Fruit fly (Drosophila melanogaster) whole organism, embryonic: Measurements from ENCODE around the gene Cpr78Cb.

Experiments used
- Ada2b ChIP-seq: fragments of 200-800 bp; sonication (Bioruptor generic); IDR thresholded peaks from 2 replicates; pipeline ENCODE4 v1.3.6; 2022; ENCODE audit warnings: missing biosample characterization, missing genetic modification characterization
- BtbVII ChIP-seq: fragments of 200-800 bp; sonication (Bioruptor generic); optimal IDR thresholded peaks from 3 replicates; lab custom pipeline; 2017; ENCODE audit warnings: missing biosample characterization, mild to moderate bottlenecking, missing genetic modification characterization
- CG10267 ChIP-seq: fragments of 200-800 bp; sonication (Bioruptor generic); optimal IDR thresholded peaks from 2 replicates; lab custom pipeline; 2018; ENCODE audit warnings: missing biosample characterization, mild to moderate bottlenecking, missing genetic modification characterization, moderate library complexity
- CG10462 ChIP-seq: fragments of 200-800 bp; sonication (Bioruptor generic); optimal IDR thresholded peaks from 2 replicates; lab custom pipeline; 2016; ENCODE audit warnings: missing biosample characterization, missing genetic modification characterization
- CG10959 ChIP-seq: fragments of 200-800 bp; sonication (Bioruptor generic); IDR thresholded peaks from 2 replicates; pipeline ENCODE4 v1.3.6; 2022; ENCODE audit warnings: missing biosample characterization, missing genetic modification characterization
- CG11723 ChIP-seq: fragments of 200-800 bp; sonication (Bioruptor generic); optimal IDR thresholded peaks from 2 replicates; lab custom pipeline; 2017; ENCODE audit warnings: missing biosample characterization, mild to moderate bottlenecking, missing genetic modification characterization
- CG13123 ChIP-seq: fragments of 200-800 bp; sonication (Bioruptor generic); optimal IDR thresholded peaks from 2 replicates; lab custom pipeline; 2016; ENCODE audit warnings: missing biosample characterization, missing genetic modification characterization
- CG14014 ChIP-seq: fragments of 200-800 bp; sonication (Bioruptor generic); IDR thresholded peaks from 2 replicates; pipeline ENCODE4 v1.3.6; 2022; ENCODE audit warnings: missing biosample characterization, missing genetic modification characterization
- CG14710 ChIP-seq: fragments of 200-800 bp; sonication (Bioruptor generic); optimal IDR thresholded peaks from 3 replicates; lab custom pipeline; 2019; ENCODE audit warnings: missing biosample characterization, mild to moderate bottlenecking, missing genetic modification characterization, moderate library complexity
- CG15011 ChIP-seq: fragments of 200-800 bp; sonication (Bioruptor generic); optimal IDR thresholded peaks from 3 replicates; lab custom pipeline; 2018; ENCODE audit warnings: missing biosample characterization, mild to moderate bottlenecking, missing genetic modification characterization
- CG1603 ChIP-seq: fragments of 200-800 bp; sonication (Bioruptor generic); optimal IDR thresholded peaks from 2 replicates; lab custom pipeline; 2019; ENCODE audit warnings: missing biosample characterization, mild to moderate bottlenecking, missing genetic modification characterization, moderate library complexity
- CG17612 ChIP-seq: fragments of 200-800 bp; sonication (Bioruptor generic); IDR thresholded peaks from 2 replicates; pipeline ENCODE4 v1.3.6; 2022; ENCODE audit warnings: missing biosample characterization, missing genetic modification characterization
- CG18011 ChIP-seq: fragments of 200-800 bp; sonication (Bioruptor generic); optimal IDR thresholded peaks from 2 replicates; lab custom pipeline; 2017; ENCODE audit warnings: missing biosample characterization, missing genetic modification characterization, mild to moderate bottlenecking, moderate library complexity, missing genotype
- CG18476 ChIP-seq: fragments of 200-800 bp; sonication (Bioruptor generic); optimal IDR thresholded peaks from 2 replicates; lab custom pipeline; 2016; ENCODE audit warnings: missing biosample characterization, mild to moderate bottlenecking, missing genetic modification characterization
- CG2199 ChIP-seq: fragments of 200-800 bp; sonication (Bioruptor generic); IDR thresholded peaks from 3 replicates; pipeline ENCODE4 v1.3.6; 2022; ENCODE audit warnings: missing biosample characterization, missing genetic modification characterization
- CG30020 ChIP-seq: fragments of 200-800 bp; optimal IDR thresholded peaks from 2 replicates; lab custom pipeline; 2019; ENCODE audit warnings: missing biosample characterization, mild to moderate bottlenecking, missing genetic modification characterization, moderate library complexity
- CG31365 ChIP-seq: fragments of 200-800 bp; sonication (Bioruptor generic); optimal IDR thresholded peaks from 2 replicates; lab custom pipeline; 2018; ENCODE audit warnings: missing biosample characterization, mild to moderate bottlenecking, missing genetic modification characterization
- CG6654 ChIP-seq: fragments of 200-800 bp; sonication (Bioruptor generic); optimal IDR thresholded peaks from 2 replicates; lab custom pipeline; 2017; ENCODE audit warnings: missing biosample characterization, mild to moderate bottlenecking, missing genetic modification characterization
- CG6689 ChIP-seq: fragments of 200-800 bp; sonication (Bioruptor generic); IDR thresholded peaks from 2 replicates; pipeline ENCODE4 v1.3.6; 2022; ENCODE audit warnings: missing biosample characterization, missing genetic modification characterization
- CG7987 ChIP-seq: fragments of 200-800 bp; sonication (Bioruptor generic); optimal IDR thresholded peaks from 2 replicates; lab custom pipeline; 2018; ENCODE audit warnings: missing biosample characterization, mild to moderate bottlenecking, missing genetic modification characterization, moderate library complexity
- CG8290 ChIP-seq, 3 experiments: fragments of 200-800 bp; sonication (Bioruptor generic); optimal IDR thresholded peaks; 2 replicates each; lab custom pipeline; 2016 to 2019; ENCODE audit warnings: missing biosample characterization in 3 of 3, missing genetic modification characterization in 3 of 3, mild to moderate bottlenecking in 2 of 3, moderate library complexity in 1 of 3
- CG8924 ChIP-seq: fragments of 200-800 bp; optimal IDR thresholded peaks from 3 replicates; lab custom pipeline; 2019; ENCODE audit warnings: missing biosample characterization, mild to moderate bottlenecking, missing genetic modification characterization, moderate library complexity
- CTCF ChIP-seq: fragments of 200-800 bp; sonication (Bioruptor generic); optimal IDR thresholded peaks from 2 replicates; lab custom pipeline; 2017; ENCODE audit warnings: missing biosample characterization, mild to moderate bottlenecking, missing genetic modification characterization, moderate library complexity
- GATAe ChIP-seq: fragments of 200-800 bp; sonication (Bioruptor generic); conservative IDR thresholded peaks from 2 replicates; pipeline ENCODE4 v1.3.6; 2022; ENCODE audit warnings: missing biosample characterization, missing genetic modification characterization
- HLH3B ChIP-seq: fragments of 200-800 bp; sonication (Bioruptor generic); IDR thresholded peaks from 2 replicates; pipeline ENCODE4 v1.3.6; 2022; ENCODE audit warnings: missing biosample characterization, missing genetic modification characterization
- Hr51 ChIP-seq, 2 experiments: fragments of 200-800 bp; sonication (Bioruptor generic); optimal IDR thresholded peaks; 2 replicates in 1 of 2; 3 replicates in 1 of 2; lab custom pipeline; 2016 to 2018; ENCODE audit warnings: missing biosample characterization in 2 of 2, missing genetic modification characterization in 2 of 2, mild to moderate bottlenecking in 1 of 2, moderate library complexity in 1 of 2
- NFAT ChIP-seq: fragments of 200-800 bp; sonication (Bioruptor generic); IDR thresholded peaks from 2 replicates; pipeline ENCODE4 v1.3.6; 2022; ENCODE audit warnings: missing biosample characterization, missing genetic modification characterization
- Nf-YA ChIP-seq: fragments of 200-800 bp; sonication (Bioruptor generic); IDR thresholded peaks from 2 replicates; pipeline ENCODE4 v1.3.6; 2022; ENCODE audit warnings: missing biosample characterization, missing genetic modification characterization
- Nf-YC ChIP-seq: fragments of 200-800 bp; optimal IDR thresholded peaks from 3 replicates; lab custom pipeline; 2019; ENCODE audit warnings: missing biosample characterization, mild to moderate bottlenecking, missing genetic modification characterization, moderate library complexity
- Ptx1 ChIP-seq: fragments of 200-800 bp; sonication (Bioruptor generic); IDR thresholded peaks from 2 replicates; pipeline ENCODE4 v1.3.6; 2022; ENCODE audit warnings: missing biosample characterization, missing genetic modification characterization
- TFAM ChIP-seq: fragments of 200-800 bp; sonication (Bioruptor generic); optimal IDR thresholded peaks from 2 replicates; lab custom pipeline; 2017; ENCODE audit warnings: missing biosample characterization, missing genetic modification characterization, inconsistent platforms
- bigmax ChIP-seq: fragments of 200-800 bp; sonication (Bioruptor generic); optimal IDR thresholded peaks from 2 replicates; lab custom pipeline; 2018; ENCODE audit warnings: missing biosample characterization, mild to moderate bottlenecking, missing genetic modification characterization
- cad ChIP-seq: fragments of >200 bp; optimal IDR thresholded peaks from 2 replicates; lab custom pipeline; 2017; ENCODE audit warnings: missing biosample characterization, missing genetic modification characterization
- cg ChIP-seq: fragments of 200-800 bp; sonication (Bioruptor generic); optimal IDR thresholded peaks from 3 replicates; lab custom pipeline; 2019; ENCODE audit warnings: missing biosample characterization, mild to moderate bottlenecking, missing genetic modification characterization, moderate library complexity
- ewg ChIP-seq: fragments of 200-800 bp; sonication (Bioruptor generic); optimal IDR thresholded peaks from 3 replicates; lab custom pipeline; 2017; ENCODE audit warnings: mild to moderate bottlenecking, missing biosample characterization, missing genetic modification reagents, missing genetic modification characterization
- hbn ChIP-seq: fragments of 200-800 bp; sonication (Bioruptor generic); IDR thresholded peaks from 2 replicates; pipeline ENCODE4 v1.3.6; 2022; ENCODE audit warnings: missing biosample characterization, missing genetic modification characterization; ENCODE audit not compliant: partially characterized antibody
- her ChIP-seq: fragments of 200-800 bp; sonication (Bioruptor generic); optimal IDR thresholded peaks from 2 replicates; lab custom pipeline; 2016; ENCODE audit warnings: missing biosample characterization, missing genetic modification characterization
- hkb ChIP-seq, 2 experiments: fragments of 200-800 bp in 1 of 2; fragments of >200 bp in 1 of 2; sonication (Bioruptor generic) in 1 of 2; IDR thresholded peaks in 1 of 2; optimal IDR thresholded peaks in 1 of 2; 2 replicates each; pipeline versions ENCODE4 v1.3.6 to Lab custom; 2017 to 2022; ENCODE audit warnings: missing biosample characterization in 1 of 2, missing genetic modification characterization in 1 of 2
- jumu ChIP-seq: fragments of 200-800 bp; sonication (Bioruptor generic); optimal IDR thresholded peaks from 3 replicates; lab custom pipeline; 2016; ENCODE audit warnings: missing biosample characterization, missing genetic modification characterization
- lab ChIP-seq: fragments of 200-800 bp; sonication (Bioruptor generic); optimal IDR thresholded peaks from 3 replicates; lab custom pipeline; 2017; ENCODE audit warnings: missing biosample characterization, missing genetic modification characterization, mild to moderate bottlenecking, moderate library complexity, missing genetic modification reagents
- lmd ChIP-seq: fragments of 200-800 bp; sonication (Bioruptor generic); IDR thresholded peaks from 2 replicates; pipeline ENCODE4 v1.3.6; 2022; ENCODE audit warnings: missing biosample characterization, missing genetic modification characterization
- pfk ChIP-seq: fragments of 200-800 bp; sonication (Bioruptor generic); optimal IDR thresholded peaks from 2 replicates; lab custom pipeline; 2018; ENCODE audit warnings: missing biosample characterization, mild to moderate bottlenecking, missing genetic modification characterization, moderate library complexity
- pum ChIP-seq: fragments of 200-800 bp; sonication (Bioruptor generic); optimal IDR thresholded peaks from 2 replicates; lab custom pipeline; 2016; ENCODE audit warnings: missing biosample characterization, missing genetic modification characterization
- schlank ChIP-seq: fragments of 200-800 bp; sonication (Bioruptor generic); optimal IDR thresholded peaks from 2 replicates; lab custom pipeline; 2018; ENCODE audit warnings: missing biosample characterization, mild to moderate bottlenecking, missing genetic modification characterization
- slp2 ChIP-seq: fragments of 200-800 bp; sonication (Bioruptor generic); optimal IDR thresholded peaks from 2 replicates; lab custom pipeline; 2016; ENCODE audit warnings: missing biosample characterization, missing genetic modification characterization
- tap ChIP-seq: fragments of 200-800 bp; optimal IDR thresholded peaks from 3 replicates; lab custom pipeline; 2019; ENCODE audit warnings: missing biosample characterization, mild to moderate bottlenecking, missing genetic modification characterization, moderate library complexity
- tgo ChIP-seq: fragments of 200-800 bp; sonication (Bioruptor generic); IDR thresholded peaks from 3 replicates; pipeline ENCODE4 v1.3.6; 2022; ENCODE audit warnings: missing biosample characterization, missing genetic modification characterization
- vfl ChIP-seq: fragments of 200-800 bp; sonication (Bioruptor generic); optimal IDR thresholded peaks from 2 replicates; lab custom pipeline; 2016; ENCODE audit warnings: missing biosample characterization, missing genetic modification characterization
- wor ChIP-seq: fragments of 200-800 bp; sonication (Bioruptor generic); IDR thresholded peaks from 2 replicates; pipeline ENCODE4 v1.3.6; 2022; ENCODE audit warnings: missing biosample characterization, missing genetic modification characterization

The Cpr78Cb gene

dm6 chr3L:21285639-21286338 is 8.5 kb upstream of the Cpr78Cb start, which contains the start of the genes CG12974 and pzg (continued):
- no peak for TF ChIP-seq CG10462 (GFP tag; lab: Kevin White, UChicago)
- TF ChIP-seq CG10267 (tag; lab: Kevin White, UChicago): peak; percentile 76
- peak; percentile 63 for TF ChIP-seq CG15011 (GFP tag; lab: Kevin White, UChicago)
- 0 out of 2 replicates have a peak, but pooled peaks have one; percentile 55 for TF ChIP-seq CG14014 (GFP tag; lab: Robert Waterston, UW)
- peak; percentile 50; the same call in 1 of the 2 replicates for TF ChIP-seq Nf-YA (GFP tag; lab: Robert Waterston, UW)
- TF ChIP-seq vfl (GFP tag; lab: Kevin White, UChicago): peak; percentile 49
- peak; percentile 7 for TF ChIP-seq schlank (tag; lab: Kevin White, UChicago)
- TF ChIP-seq slp2: peak; percentile 48
- TF ChIP-seq pfk (GFP tag; lab: Kevin White, UChicago): peak; percentile 45
- peak; percentile 92 for TF ChIP-seq hkb (optimal IDR thresholded peaks at IDR 0.05; lab: Kevin White, UChicago)
- no peak for TF ChIP-seq hkb (GFP tag; IDR thresholded peaks at IDR 0.05; lab: Robert Waterston, UW)
- no peak for TF ChIP-seq cg (GFP tag; lab: Kevin White, UChicago)
- peak; percentile 86 for TF ChIP-seq ewg (GFP tag; lab: Kevin White, UChicago)
- peak; percentile 97 for TF ChIP-seq CG1603 (tag; lab: Kevin White, UChicago)
- peak; percentile 87 for TF ChIP-seq CG8924
- peak; percentile 75 for TF ChIP-seq CG7987 (GFP tag; lab: Kevin White, UChicago)
- TF ChIP-seq cad (GFP tag; lab: Kevin White, UChicago): no peak
- peak; percentile 92 for TF ChIP-seq wor (GFP tag; lab: Robert Waterston, UW)
- peak; percentile 59 for TF ChIP-seq CG6689
- TF ChIP-seq pum (GFP tag; lab: Kevin White, UChicago): peak; percentile 68
- TF ChIP-seq CTCF: peak; percentile 95
- TF ChIP-seq lab (GFP tag; lab: Kevin White, UChicago): peak; percentile 68
- TF ChIP-seq CG14710 (tag; lab: Kevin White, UChicago): peak; percentile 93
- TF ChIP-seq CG18476: peak; percentile 59
- peak; percentile 68 for TF ChIP-seq jumu (GFP tag; lab: Kevin White, UChicago)
- peak; percentile 55 to 85 for TF ChIP-seq Hr51 (GFP tag; optimal IDR thresholded peaks at IDR 0.05; lab: Kevin White, UChicago)
- peak; percentile 50 for TF ChIP-seq CG18011 (GFP tag; lab: Kevin White, UChicago)
- TF ChIP-seq Ptx1 (GFP tag; lab: Robert Waterston, UW): peak; percentile 88
- TF ChIP-seq CG10959 (GFP tag; lab: Robert Waterston, UW): peak; percentile 88
- peak; percentile 27 for TF ChIP-seq BtbVII (GFP tag; lab: Kevin White, UChicago)
- no peak for TF ChIP-seq her (GFP tag; lab: Kevin White, UChicago)
- peak; percentile 87 for TF ChIP-seq HLH3B (GFP tag; lab: Robert Waterston, UW)
- peak; percentile 86 for TF ChIP-seq tgo (GFP tag; lab: Robert Waterston, UW)
- TF ChIP-seq CG6654 (GFP tag; lab: Kevin White, UChicago): peak; percentile 35
- no peak for TF ChIP-seq CG17612 (GFP tag; lab: Robert Waterston, UW)
- TF ChIP-seq bigmax (GFP tag; lab: Kevin White, UChicago): peak; percentile 92
- peak; percentile 20 for TF ChIP-seq hbn
- no peak for TF ChIP-seq tap (tag; lab: Kevin White, UChicago)
- TF ChIP-seq CG31365 (tag; lab: Kevin White, UChicago): no peak
- TF ChIP-seq CG2199 (GFP tag; lab: Robert Waterston, UW): 0 out of 3 replicates have a peak, but pooled peaks have one; percentile 38
- peak; percentile 78 for TF ChIP-seq Ada2b (GFP tag; lab: Robert Waterston, UW)
- TF ChIP-seq CG8290 (GFP tag; optimal IDR thresholded peaks at IDR 0.05; lab: Kevin White, UChicago): peak; percentile 34
- TF ChIP-seq CG8290 (tag; optimal IDR thresholded peaks at IDR 0.05; lab: Kevin White, UChicago): peak; percentile 51 to 76
- TF ChIP-seq TFAM (GFP tag; lab: Kevin White, UChicago): no peak
- peak; percentile 15 for TF ChIP-seq CG13123
- peak; percentile 58 for TF ChIP-seq NFAT (GFP tag; lab: Robert Waterston, UW)
- TF ChIP-seq lmd (GFP tag; lab: Robert Waterston, UW): peak; percentile 93
- TF ChIP-seq GATAe: no peak
- peak; percentile 74 for TF ChIP-seq Nf-YC (tag; lab: Kevin White, UChicago)
- peak; percentile 8 for TF ChIP-seq CG11723 (GFP tag; lab: Kevin White, UChicago)
- TF ChIP-seq CG30020 (tag; lab: Kevin White, UChicago): peak; percentile 80
